Worm (Caenorhabditis elegans): ENCODE measurements around the gene rfip-2.

DNA sequence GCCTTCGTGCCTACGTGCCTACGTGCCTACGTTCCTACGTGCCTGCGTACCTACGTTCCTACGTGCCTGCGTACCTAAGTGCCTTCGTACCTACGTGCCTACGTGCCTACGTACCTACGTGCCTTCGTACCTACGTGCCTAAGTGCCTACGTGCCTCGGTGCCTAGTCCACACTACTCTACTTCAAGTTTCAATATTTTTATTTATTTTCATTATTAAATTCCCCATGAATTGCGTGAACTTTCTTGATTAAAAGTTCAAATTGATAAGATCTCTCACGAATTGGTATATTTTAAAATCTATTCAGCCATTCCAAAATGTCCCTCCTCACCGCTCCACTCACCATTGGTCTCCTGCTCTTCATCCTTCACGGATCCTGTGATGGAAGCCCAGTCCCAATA lies 49.5 kb upstream of the rfip-2 start, which contains the start of gene Y39F10C.3:
- TF ChIP-seq dpl-1 (GFP tag; optimal IDR thresholded peaks at IDR 0.05) (no peak), jun-1 (tag; optimal IDR thresholded peaks at IDR 0.05) (no peak), nhr-237 (tag; optimal IDR thresholded peaks at IDR 0.05) (no peak), efl-1 (optimal IDR thresholded peaks at IDR 0.05) (no peak), efl-1 (GFP tag; optimal IDR thresholded peaks at IDR 0.05 in 1 of 2) (no peak), nhr-12 (tag; optimal IDR thresholded peaks at IDR 0.05) (no peak), unc-130 (tag; optimal IDR thresholded peaks at IDR 0.05) (no peak), skn-1 (tag; optimal IDR thresholded peaks at IDR 0.05) (no peak), hpl-2 (GFP tag; optimal IDR thresholded peaks at IDR 0.05) (no peak), fkh-10 (GFP tag; optimal IDR thresholded peaks at IDR 0.05) (no peak), ets-5 (GFP tag; IDR thresholded peaks at IDR 0.05) (no peak), lsy-2 (tag; optimal IDR thresholded peaks at IDR 0.05) (no peak), aly-2 (tag; optimal IDR thresholded peaks at IDR 0.05) (no peak)

Data from whole organism, L1 larva.